Fruit fly (Drosophila melanogaster) S2 (cell line): Measurements from ENCODE around the gene CG45066.

Source experiments
- CG8478 ChIP-seq: fragments of >200 bp; optimal IDR thresholded peaks from 2 replicates; lab custom pipeline; 2018
- CTCF ChIP-seq, 2 experiments: fragments of >200 bp; optimal IDR thresholded peaks; 2 replicates each; lab custom pipeline; 2018

DNA sequence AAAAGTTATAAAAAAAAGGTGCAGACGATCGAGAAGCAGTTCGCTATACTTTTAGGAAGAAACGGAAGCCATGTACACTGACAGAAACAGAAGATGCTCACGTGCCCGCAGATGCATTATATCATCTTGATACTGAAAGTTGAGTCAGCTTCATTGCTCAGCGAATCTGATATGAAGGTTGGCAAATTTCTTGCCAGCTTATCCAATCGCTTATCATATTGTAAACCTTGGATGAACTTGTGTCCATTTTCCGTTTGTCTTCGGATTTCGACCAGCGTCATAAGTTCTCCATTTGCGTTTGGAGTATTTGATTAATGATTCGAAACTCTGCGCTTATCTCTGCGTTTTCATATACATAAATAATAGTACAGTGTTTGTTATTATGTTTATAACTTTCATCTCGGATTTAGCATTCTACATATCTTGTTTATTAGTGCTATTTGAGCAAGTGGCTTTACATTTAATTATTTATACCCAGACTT, 14.7 kb upstream of the CG45066 start:
- TF ChIP-seq CG8478 (lab: Kevin White, UChicago) (no peak), CTCF (optimal IDR thresholded peaks at IDR 0.05; lab: Kevin White, UChicago) (no peak)
